Worm (Caenorhabditis elegans) whole organism, early embryonic: ENCODE results near the gene E03H12.7.

ENCODE experiments used
- B0310.2 ChIP-seq: sonication (generic microtip); optimal IDR thresholded peaks from 2 replicates; lab custom pipeline; 2016; ENCODE audit warnings: mild to moderate bottlenecking, missing genetic modification characterization, missing compliant biosample characterization
- F13C5.2 ChIP-seq: sonication (generic microtip); optimal IDR thresholded peaks from 2 replicates; lab custom pipeline; 2017; ENCODE audit warnings: mild to moderate bottlenecking, missing genetic modification characterization, inconsistent platforms, missing compliant biosample characterization
- aly-1 ChIP-seq: sonication (generic microtip); optimal IDR thresholded peaks from 2 replicates; lab custom pipeline; 2016; ENCODE audit warnings: missing genetic modification characterization, missing compliant biosample characterization
- ama-1 ChIP-seq: fragments of 150-350 bp; optimal IDR thresholded peaks from 2 replicates; lab custom pipeline; 2014
- ceh-13 ChIP-seq: fragments of 200-800 bp; sonication (Bioruptor generic); optimal IDR thresholded peaks from 2 replicates; lab custom pipeline; 2018; ENCODE audit warnings: mild to moderate bottlenecking, missing genetic modification characterization, missing compliant biosample characterization
- ceh-36 ChIP-seq: sonication (generic microtip); optimal IDR thresholded peaks from 2 replicates; lab custom pipeline; 2016; ENCODE audit warnings: missing genetic modification characterization, inconsistent platforms, missing compliant biosample characterization
- ets-7 ChIP-seq: sonication (generic microtip); optimal IDR thresholded peaks from 2 replicates; lab custom pipeline; 2016; ENCODE audit warnings: missing genotype, missing genetic modification characterization, missing compliant biosample characterization
- flt-1 ChIP-seq: fragments of 200-800 bp; sonication (Bioruptor generic); IDR thresholded peaks from 2 replicates; pipeline ENCODE4 v1.3.6; 2022; ENCODE audit warnings: missing genetic modification characterization, missing compliant biosample characterization
- hmbx-1 ChIP-seq: sonication (generic microtip); optimal IDR thresholded peaks from 2 replicates; lab custom pipeline; 2016; ENCODE audit warnings: mild to moderate bottlenecking, missing genetic modification characterization, missing compliant biosample characterization
- hmg-4 ChIP-seq: fragments of 200-800 bp; sonication (Bioruptor generic); optimal IDR thresholded peaks from 2 replicates; lab custom pipeline; 2018; ENCODE audit warnings: mild to moderate bottlenecking, missing genetic modification characterization, missing compliant biosample characterization
- hnd-1 ChIP-seq: sonication (generic microtip); optimal IDR thresholded peaks from 2 replicates; lab custom pipeline; 2016; ENCODE audit warnings: missing genetic modification characterization, missing compliant biosample characterization
- pes-1 ChIP-seq: fragments of 200-800 bp; sonication (Bioruptor generic); IDR thresholded peaks from 2 replicates; pipeline ENCODE4 v1.3.6; 2022; ENCODE audit warnings: missing genetic modification reagents, missing genetic modification characterization, missing compliant biosample characterization
- scrt-1 ChIP-seq: fragments of 200-800 bp; sonication (Bioruptor generic); IDR thresholded peaks from 2 replicates; pipeline ENCODE4 v1.3.6; 2022; ENCODE audit warnings: missing genetic modification characterization, missing compliant biosample characterization
- sea-1 ChIP-seq: fragments of 200-800 bp; sonication (Bioruptor generic); conservative IDR thresholded peaks from 2 replicates; pipeline ENCODE4 v1.3.6; 2022; ENCODE audit warnings: missing genetic modification characterization, missing compliant biosample characterization
- tbx-11 ChIP-seq: fragments of 200-800 bp; sonication (Bioruptor generic); IDR thresholded peaks from 2 replicates; pipeline ENCODE4 v1.3.6; 2022; ENCODE audit warnings: missing genetic modification characterization, missing compliant biosample characterization
- tbx-37 ChIP-seq: fragments of 200-800 bp; sonication (Bioruptor generic); conservative IDR thresholded peaks from 2 replicates; pipeline ENCODE4 v1.3.6; 2022; ENCODE audit warnings: missing genetic modification reagents, missing genetic modification characterization, missing compliant biosample characterization
- tra-4 ChIP-seq: sonication (generic microtip); optimal IDR thresholded peaks from 2 replicates; lab custom pipeline; 2017; ENCODE audit warnings: missing genetic modification characterization, missing compliant biosample characterization

Gene E03H12.7

ce11 chrIV:4988531-4988930 is at the start of gene E03H12.7:
TSS of gene E03H12.7 (minus strand) at chrIV:4988631.
- no peak for TF ChIP-seq tbx-11 (GFP tag; lab: Robert Waterston, UW)
- TF ChIP-seq sea-1 (GFP tag; lab: Robert Waterston, UW), result no peak
- no peak for TF ChIP-seq hmbx-1 (tag; lab: Kevin White, UChicago)
- no peak for TF ChIP-seq tra-4 (tag; lab: Kevin White, UChicago)
- TF ChIP-seq B0310.2, result no peak
- TF ChIP-seq pes-1 (GFP tag; lab: Robert Waterston, UW), result no peak
- no peak for TF ChIP-seq ama-1 (lab: Kevin White, UChicago)
- no peak for TF ChIP-seq aly-1 (tag; lab: Kevin White, UChicago)
- no peak for TF ChIP-seq hnd-1 (tag; lab: Kevin White, UChicago)
- TF ChIP-seq tbx-37 (GFP tag; lab: Robert Waterston, UW), result no peak
- no peak for TF ChIP-seq ceh-13 (GFP tag; lab: Kevin White, UChicago)
- no peak for TF ChIP-seq ceh-36 (tag; lab: Kevin White, UChicago)
- TF ChIP-seq hmg-4 (GFP tag; lab: Kevin White, UChicago), result no peak
- TF ChIP-seq flt-1 (GFP tag; lab: Robert Waterston, UW), result no peak

- no peak for TF ChIP-seq F13C5.2 (tag; lab: Kevin White, UChicago)
- TF ChIP-seq ceh-13 (GFP tag; lab: Kevin White, UChicago), result no peak
- no peak for TF ChIP-seq tbx-11 (GFP tag; lab: Robert Waterston, UW)
- no peak for TF ChIP-seq tbx-37 (GFP tag; lab: Robert Waterston, UW)
- no peak for TF ChIP-seq hnd-1 (tag; lab: Kevin White, UChicago)
- TF ChIP-seq ama-1 (lab: Kevin White, UChicago), result no peak
- no peak for TF ChIP-seq pes-1 (GFP tag; lab: Robert Waterston, UW)
- no peak for TF ChIP-seq aly-1 (tag; lab: Kevin White, UChicago)
- TF ChIP-seq tra-4 (tag; lab: Kevin White, UChicago), result no peak
- no peak for TF ChIP-seq ceh-36 (tag; lab: Kevin White, UChicago)
- TF ChIP-seq sea-1 (GFP tag; lab: Robert Waterston, UW), result no peak
- no peak for TF ChIP-seq B0310.2
- TF ChIP-seq hmg-4 (GFP tag; lab: Kevin White, UChicago), result no peak
- TF ChIP-seq flt-1 (GFP tag; lab: Robert Waterston, UW), result no peak
- no peak for TF ChIP-seq ets-7 (tag; lab: Kevin White, UChicago)
- no peak for TF ChIP-seq scrt-1 (GFP tag; lab: Robert Waterston, UW)
These were observed 49.1 kb upstream of the E03H12.7 start, which contains the start of gene C09B9.1 for ce11 chrIV:5037489-5037888. TSS of gene C09B9.1 (plus strand) at chrIV:5037789.

ce11 chrIV:5033276-5033675 is 44.8 kb upstream of the E03H12.7 start, which contains the start of gene C09B9.4:
TSS of gene C09B9.4 (minus strand) at chrIV:5033376.
- TF ChIP-seq flt-1 (GFP tag; lab: Robert Waterston, UW), result no peak
- no peak for TF ChIP-seq ama-1 (lab: Kevin White, UChicago)
- no peak for TF ChIP-seq pes-1 (GFP tag; lab: Robert Waterston, UW)
- TF ChIP-seq F13C5.2 (tag; lab: Kevin White, UChicago), result no peak
- TF ChIP-seq ets-7 (tag; lab: Kevin White, UChicago), result no peak
- no peak for TF ChIP-seq ceh-13 (GFP tag; lab: Kevin White, UChicago)
- no peak for TF ChIP-seq tbx-11 (GFP tag; lab: Robert Waterston, UW)
- no peak for TF ChIP-seq aly-1 (tag; lab: Kevin White, UChicago)
- no peak for TF ChIP-seq hnd-1 (tag; lab: Kevin White, UChicago)
- no peak for TF ChIP-seq B0310.2
- no peak for TF ChIP-seq sea-1 (GFP tag; lab: Robert Waterston, UW)
- TF ChIP-seq scrt-1 (GFP tag; lab: Robert Waterston, UW), result no peak
- TF ChIP-seq hmg-4 (GFP tag; lab: Kevin White, UChicago), result no peak

- TF ChIP-seq tra-4 (tag; lab: Kevin White, UChicago) (no peak), aly-1 (tag; lab: Kevin White, UChicago) (no peak), flt-1 (GFP tag; lab: Robert Waterston, UW) (no peak), ceh-36 (tag; lab: Kevin White, UChicago) (no peak), B0310.2 (no peak), F13C5.2 (tag; lab: Kevin White, UChicago) (no peak), scrt-1 (GFP tag; lab: Robert Waterston, UW) (no peak), tbx-11 (GFP tag; lab: Robert Waterston, UW) (no peak), pes-1 (GFP tag; lab: Robert Waterston, UW) (no peak), hmg-4 (GFP tag; lab: Kevin White, UChicago) (no peak), sea-1 (GFP tag; lab: Robert Waterston, UW) (no peak), ceh-13 (GFP tag; lab: Kevin White, UChicago) (no peak), ets-7 (tag; lab: Kevin White, UChicago) (no peak)
These were observed 42.9 kb upstream of the E03H12.7 start for ce11 chrIV:5031346-5031745.

- TF ChIP-seq tbx-37 (GFP tag; lab: Robert Waterston, UW), result no peak
- no peak for TF ChIP-seq B0310.2
- TF ChIP-seq sea-1 (GFP tag; lab: Robert Waterston, UW), result no peak
- no peak for TF ChIP-seq ceh-13 (GFP tag; lab: Kevin White, UChicago)
- TF ChIP-seq aly-1 (tag; lab: Kevin White, UChicago), result no peak
- TF ChIP-seq F13C5.2 (tag; lab: Kevin White, UChicago), result no peak
- no peak for TF ChIP-seq hmbx-1 (tag; lab: Kevin White, UChicago)
- no peak for TF ChIP-seq ceh-36 (tag; lab: Kevin White, UChicago)
- TF ChIP-seq tra-4 (tag; lab: Kevin White, UChicago), result no peak
- no peak for TF ChIP-seq flt-1 (GFP tag; lab: Robert Waterston, UW)
- TF ChIP-seq scrt-1 (GFP tag; lab: Robert Waterston, UW), result no peak
- TF ChIP-seq tbx-11 (GFP tag; lab: Robert Waterston, UW), result no peak
- TF ChIP-seq hnd-1 (tag; lab: Kevin White, UChicago), result no peak
- no peak for TF ChIP-seq ets-7 (tag; lab: Kevin White, UChicago)
- TF ChIP-seq pes-1 (GFP tag; lab: Robert Waterston, UW), result no peak
- TF ChIP-seq ama-1 (lab: Kevin White, UChicago), result no peak
- TF ChIP-seq hmg-4 (GFP tag; lab: Kevin White, UChicago), result no peak
These were observed 40.5 kb upstream of the E03H12.7 start, which contains the start of the genes best-6 and C09B9.2 for ce11 chrIV:5028978-5029377. TSS of gene best-6 (minus strand) at chrIV:5029078. TSS of gene C09B9.2 (plus strand) at chrIV:5029291.

ce11 chrIV:5025646-5026045 is 37.2 kb upstream of the E03H12.7 start, which contains the start of gene C09B9.85:
TSS of gene C09B9.85 (minus strand) at chrIV:5025746.
- no peak for TF ChIP-seq ets-7 (tag; lab: Kevin White, UChicago)
